Worm (Caenorhabditis elegans) whole organism, L2 larva: Measurements from ENCODE around the gene lsy-12.

Source experiments
- C34F6.9 ChIP-seq: fragments of 150-350 bp; optimal IDR thresholded peaks from 2 replicates; lab custom pipeline; 2014; ENCODE audit warnings: missing biosample characterization, missing genetic modification characterization
- F13H6.1 ChIP-seq: sonication (generic microtip); optimal IDR thresholded peaks from 2 replicates; lab custom pipeline; 2016; ENCODE audit warnings: missing genetic modification characterization, missing compliant biosample characterization
- ZK546.5 ChIP-seq: sonication (generic microtip); optimal IDR thresholded peaks from 2 replicates; lab custom pipeline; 2017; ENCODE audit warnings: missing biosample characterization, missing genetic modification characterization
- alr-1 ChIP-seq: fragments of 150-350 bp; optimal IDR thresholded peaks from 2 replicates; lab custom pipeline; 2014; ENCODE audit warnings: missing biosample characterization, missing genetic modification characterization
- ceh-82 ChIP-seq: fragments of 150-350 bp; optimal IDR thresholded peaks from 2 replicates; lab custom pipeline; 2014; ENCODE audit warnings: missing biosample characterization, missing genetic modification characterization
- elt-3 ChIP-seq: sonication (generic microtip); optimal IDR thresholded peaks from 2 replicates; lab custom pipeline; 2017; ENCODE audit warnings: missing biosample characterization, missing genetic modification characterization
- gmeb-1 ChIP-seq: fragments of 150-350 bp; optimal IDR thresholded peaks from 2 replicates; lab custom pipeline; 2014; ENCODE audit warnings: missing biosample characterization, missing genetic modification characterization
- lin-11 ChIP-seq: fragments of 150-350 bp; sonication (generic microtip); optimal IDR thresholded peaks from 2 replicates; lab custom pipeline; 2014; ENCODE audit warnings: missing biosample characterization, missing genetic modification characterization, inconsistent platforms, mixed read lengths
- nhr-25 ChIP-seq: fragments of 150-350 bp; sonication (generic microtip); optimal IDR thresholded peaks from 3 replicates; lab custom pipeline; 2014; ENCODE audit warnings: missing biosample characterization, missing genetic modification characterization
- skn-1 ChIP-seq: sonication (generic microtip); optimal IDR thresholded peaks from 2 replicates; lab custom pipeline; 2017; ENCODE audit warnings: missing biosample characterization, missing genetic modification characterization
- snpc-4 ChIP-seq: fragments of 150-350 bp; optimal IDR thresholded peaks from 2 replicates; lab custom pipeline; 2014; ENCODE audit warnings: missing biosample characterization, missing genetic modification characterization
- unc-62 ChIP-seq: fragments of 150-350 bp; optimal IDR thresholded peaks from 2 replicates; lab custom pipeline; 2014; ENCODE audit warnings: missing biosample characterization, missing genetic modification reagents, missing genetic modification characterization
- ztf-11 ChIP-seq: sonication (generic microtip); optimal IDR thresholded peaks from 2 replicates; lab custom pipeline; 2017; ENCODE audit warnings: missing biosample characterization, missing genetic modification characterization

ce11 chrV:9803176-9803575 is 56.6 kb downstream of the lsy-12 start, which contains the start of gene sru-39:
- TF ChIP-seq unc-62 (GFP tag; lab: Kevin White, UChicago) = no peak
- no peak for TF ChIP-seq skn-1
- no peak for TF ChIP-seq snpc-4 (tag; lab: Kevin White, UChicago)
- no peak for TF ChIP-seq lin-11 (tag; lab: Kevin White, UChicago)
- no peak for TF ChIP-seq ceh-82
- TF ChIP-seq nhr-25 (tag; lab: Kevin White, UChicago) = no peak
- no peak for TF ChIP-seq C34F6.9 (tag; lab: Kevin White, UChicago)
- TF ChIP-seq ztf-11 (tag; lab: Kevin White, UChicago) = no peak
- no peak for TF ChIP-seq elt-3 (tag; lab: Kevin White, UChicago)
- TF ChIP-seq ZK546.5 = no peak
- TF ChIP-seq F13H6.1 (tag; lab: Kevin White, UChicago) = no peak
- TF ChIP-seq gmeb-1 (tag; lab: Kevin White, UChicago) = no peak
- no peak for TF ChIP-seq alr-1
